Worm (Caenorhabditis elegans) whole organism, L4 larva: ENCODE data around the gene mvk-1.

Experiments
- D1046.2 ChIP-seq: fragments of 200-800 bp; sonication (Bioruptor generic); IDR thresholded peaks from 2 replicates; pipeline ENCODE4 v1.3.6; 2022; ENCODE audit warnings: missing genetic modification characterization, missing compliant biosample characterization
- F26F4.8 ChIP-seq: fragments of 200-800 bp; sonication (Bioruptor generic); conservative IDR thresholded peaks from 2 replicates; pipeline ENCODE4 v1.3.6; 2022; ENCODE audit warnings: missing genetic modification characterization, missing compliant biosample characterization
- F44E2.7 ChIP-seq: fragments of 200-800 bp; sonication (Bioruptor generic); IDR thresholded peaks from 2 replicates; pipeline ENCODE4 v2.1.2; 2022; ENCODE audit warnings: missing genetic modification characterization, missing compliant biosample characterization
- F49E8.2 ChIP-seq: sonication (generic microtip); optimal IDR thresholded peaks from 2 replicates; lab custom pipeline; 2016; ENCODE audit warnings: missing compliant biosample characterization, mild to moderate bottlenecking, missing genetic modification characterization, borderline replicate concordance
- T20F7.1 ChIP-seq: fragments of 200-800 bp; sonication (Bioruptor generic); optimal IDR thresholded peaks from 2 replicates; lab custom pipeline; 2018; ENCODE audit warnings: mild to moderate bottlenecking, missing genetic modification characterization, missing compliant biosample characterization
- Y105C5A.15 ChIP-seq: fragments of 200-800 bp; sonication (Bioruptor generic); IDR thresholded peaks from 2 replicates; pipeline ENCODE4 v1.3.6; 2022; ENCODE audit warnings: missing genetic modification characterization, missing compliant biosample characterization
- Y5F2A.4 ChIP-seq: fragments of 200-800 bp; sonication (Bioruptor generic); optimal IDR thresholded peaks from 2 replicates; lab custom pipeline; 2018; ENCODE audit warnings: mild to moderate bottlenecking, missing genetic modification characterization, missing compliant biosample characterization
- Y75B8A.6 ChIP-seq: fragments of 200-800 bp; sonication (Bioruptor generic); IDR thresholded peaks from 2 replicates; pipeline ENCODE4 v1.3.6; 2022; ENCODE audit warnings: missing genetic modification reagents, missing genetic modification characterization, missing compliant biosample characterization
- ZK546.5 ChIP-seq, 2 experiments: sonication (generic microtip); optimal IDR thresholded peaks; 2 replicates each; lab custom pipeline; 2017; ENCODE audit warnings: missing biosample characterization in 2 of 2, missing genetic modification characterization in 2 of 2
- aha-1 ChIP-seq: fragments of 150-350 bp; peaks from one replicate; lab custom pipeline; 2014; ENCODE audit warnings: missing biosample characterization, missing genetic modification characterization
- ceh-20 ChIP-seq: fragments of 200-800 bp; sonication (Bioruptor generic); IDR thresholded peaks from 2 replicates; pipeline ENCODE4 v1.3.6; 2022; ENCODE audit warnings: missing genetic modification reagents, missing genetic modification characterization, missing compliant biosample characterization
- ceh-28 ChIP-seq: fragments of 150-350 bp; optimal IDR thresholded peaks from 2 replicates; lab custom pipeline; 2014; ENCODE audit warnings: missing biosample characterization, missing genetic modification reagents, missing genetic modification characterization
- ceh-32 ChIP-seq: sonication (generic microtip); optimal IDR thresholded peaks from 2 replicates; lab custom pipeline; 2016; ENCODE audit warnings: mild to moderate bottlenecking, missing genetic modification characterization, missing compliant biosample characterization; ENCODE audit not compliant: poor library complexity
- ceh-44 ChIP-seq: fragments of 200-800 bp; sonication (Bioruptor generic); IDR thresholded peaks from 2 replicates; pipeline ENCODE4 v1.3.6; 2022; ENCODE audit warnings: missing genetic modification reagents, missing genetic modification characterization, missing compliant biosample characterization
- ceh-62 ChIP-seq: sonication (generic microtip); optimal IDR thresholded peaks from 2 replicates; lab custom pipeline; 2017; ENCODE audit warnings: missing biosample characterization, missing genetic modification characterization
- ces-1 ChIP-seq: fragments of 150-350 bp; sonication (generic microtip); optimal IDR thresholded peaks from 4 replicates; lab custom pipeline; 2014; ENCODE audit warnings: missing biosample characterization, missing genetic modification reagents, missing genetic modification characterization
- daf-16 ChIP-seq, 3 experiments: sonication (generic microtip); optimal IDR thresholded peaks; 2 replicates each; lab custom pipeline; 2016 to 2017; ENCODE audit warnings: missing genetic modification characterization in 3 of 3, missing genetic modification reagents in 3 of 3, mild to moderate bottlenecking in 2 of 3, missing compliant biosample characterization in 2 of 3, missing biosample characterization in 1 of 3, moderate library complexity in 1 of 3
- dmd-6 ChIP-seq: fragments of 200-800 bp; sonication (Bioruptor generic); IDR thresholded peaks from 2 replicates; pipeline ENCODE4 v1.3.6; 2022; ENCODE audit warnings: missing genetic modification reagents, missing genetic modification characterization, missing compliant biosample characterization
- dmd-8 ChIP-seq: fragments of 200-800 bp; sonication (Bioruptor generic); IDR thresholded peaks from 2 replicates; pipeline ENCODE4 v1.3.6; 2022; ENCODE audit warnings: missing genetic modification characterization, missing compliant biosample characterization
- dve-1 ChIP-seq: sonication (generic microtip); optimal IDR thresholded peaks from 2 replicates; lab custom pipeline; 2017; ENCODE audit warnings: antibody characterized with exemption, mild to moderate bottlenecking, missing genetic modification characterization, missing compliant biosample characterization; ENCODE audit not compliant: insufficient read depth
- egl-43 ChIP-seq: fragments of 200-800 bp; sonication (Bioruptor generic); IDR thresholded peaks from 2 replicates; pipeline ENCODE4 v1.3.6; 2022; ENCODE audit warnings: missing genetic modification reagents, missing genetic modification characterization, missing compliant biosample characterization
- fkh-10 ChIP-seq: fragments of 150-350 bp; optimal IDR thresholded peaks from 2 replicates; lab custom pipeline; 2014; ENCODE audit warnings: missing biosample characterization, missing genetic modification reagents, missing genetic modification characterization
- fos-1 ChIP-seq: fragments of 150-350 bp; optimal IDR thresholded peaks from 2 replicates; lab custom pipeline; 2014; ENCODE audit warnings: missing biosample characterization, missing genetic modification characterization
- hlh-11 ChIP-seq: fragments of 200-800 bp; sonication (Bioruptor generic); optimal IDR thresholded peaks from 2 replicates; lab custom pipeline; 2018; ENCODE audit warnings: mild to moderate bottlenecking, missing genetic modification characterization, missing compliant biosample characterization
- lim-7 ChIP-seq: fragments of 200-800 bp; sonication (Bioruptor generic); IDR thresholded peaks from 2 replicates; pipeline ENCODE4 v1.3.6; 2022; ENCODE audit warnings: missing genetic modification characterization, missing compliant biosample characterization
- lin-15B ChIP-seq: fragments of 150-350 bp; sonication (generic microtip); optimal IDR thresholded peaks from 3 replicates; lab custom pipeline; 2014; ENCODE audit warnings: missing biosample characterization, missing genetic modification characterization
- lir-3 ChIP-seq: sonication (generic microtip); optimal IDR thresholded peaks from 2 replicates; lab custom pipeline; 2016; ENCODE audit warnings: mild to moderate bottlenecking, missing genetic modification characterization, missing compliant biosample characterization
- lsy-2 ChIP-seq, 2 experiments: fragments of 150-350 bp in 1 of 2; sonication (generic microtip) in 1 of 2; optimal IDR thresholded peaks; 2 replicates each; lab custom pipeline; 2014 to 2017; ENCODE audit warnings: missing biosample characterization in 2 of 2, missing genetic modification characterization in 2 of 2
- madf-9 ChIP-seq: fragments of 200-800 bp; sonication (Bioruptor generic); conservative IDR thresholded peaks from 2 replicates; pipeline ENCODE4 v1.3.6; 2022; ENCODE audit warnings: missing genetic modification reagents, missing genetic modification characterization, missing compliant biosample characterization
- mdl-1 ChIP-seq, 2 experiments: fragments of 150-350 bp in 1 of 2; sonication (generic microtip) in 1 of 2; optimal IDR thresholded peaks; 2 replicates each; lab custom pipeline; 2014 to 2017; ENCODE audit warnings: missing biosample characterization in 2 of 2, missing genetic modification characterization in 2 of 2
- mes-2 ChIP-seq: sonication (generic microtip); optimal IDR thresholded peaks from 2 replicates; lab custom pipeline; 2016; ENCODE audit warnings: missing genotype, mild to moderate bottlenecking, missing genetic modification characterization, missing compliant biosample characterization; ENCODE audit not compliant: poor library complexity, severe bottlenecking
- mxl-3 ChIP-seq: fragments of 200-800 bp; sonication (Bioruptor generic); optimal IDR thresholded peaks from 2 replicates; lab custom pipeline; 2018; ENCODE audit warnings: mild to moderate bottlenecking, missing genetic modification characterization, missing compliant biosample characterization
- nhr-10 ChIP-seq: fragments of 150-350 bp; optimal IDR thresholded peaks from 2 replicates; lab custom pipeline; 2014; ENCODE audit warnings: missing biosample characterization, missing genetic modification characterization
- nhr-42 ChIP-seq: fragments of 200-800 bp; sonication (Bioruptor generic); IDR thresholded peaks from 2 replicates; pipeline ENCODE4 v1.3.6; 2022; ENCODE audit warnings: missing genetic modification characterization, missing compliant biosample characterization
- nhr-77 ChIP-seq: fragments of 150-350 bp; optimal IDR thresholded peaks from 2 replicates; lab custom pipeline; 2014; ENCODE audit warnings: missing biosample characterization, missing genetic modification characterization
- pha-4 ChIP-seq, 2 experiments: fragments of 150-350 bp in 1 of 2; fragments of 200-800 bp in 1 of 2; sonication (Bioruptor generic) in 1 of 2; IDR thresholded peaks in 1 of 2; optimal IDR thresholded peaks in 1 of 2; 2 replicates each; pipeline versions ENCODE4 v1.3.6 to Lab custom; 2014 to 2022; ENCODE audit warnings: missing genetic modification characterization in 2 of 2, missing genetic modification reagents in 2 of 2, missing biosample characterization in 1 of 2, missing compliant biosample characterization in 1 of 2
- spr-1 ChIP-seq: sonication (generic microtip); optimal IDR thresholded peaks from 2 replicates; lab custom pipeline; 2016; ENCODE audit warnings: mild to moderate bottlenecking, missing genetic modification characterization, missing compliant biosample characterization
- tra-1 ChIP-seq: fragments of 200-800 bp; sonication (Bioruptor generic); IDR thresholded peaks from 2 replicates; pipeline ENCODE4 v1.3.6; 2022; ENCODE audit warnings: missing genetic modification reagents, missing genetic modification characterization, missing compliant biosample characterization
- unc-39 ChIP-seq: sonication (generic microtip); optimal IDR thresholded peaks from 2 replicates; lab custom pipeline; 2017; ENCODE audit warnings: missing biosample characterization, missing genetic modification characterization
- unc-62 ChIP-seq, 3 experiments: fragments of 150-350 bp in 1 of 3; sonication (generic microtip); optimal IDR thresholded peaks in 2 of 3; peaks in 1 of 3; 1 replicate in 1 of 3; 2 replicates in 2 of 3; lab custom pipeline; 2014 to 2017; ENCODE audit warnings: missing biosample characterization in 3 of 3, missing genetic modification characterization in 3 of 3, missing genetic modification reagents in 3 of 3, missing genotype in 1 of 3
- vab-7 ChIP-seq: fragments of 200-800 bp; sonication (Bioruptor generic); IDR thresholded peaks from 2 replicates; pipeline ENCODE4 v1.3.6; 2022; ENCODE audit warnings: missing genetic modification reagents, missing genetic modification characterization, missing compliant biosample characterization
- zag-1 ChIP-seq: fragments of 150-350 bp; optimal IDR thresholded peaks from 2 replicates; lab custom pipeline; 2014; ENCODE audit warnings: missing biosample characterization, missing genetic modification characterization
- zfp-2 ChIP-seq: sonication (generic microtip); optimal IDR thresholded peaks from 2 replicates; lab custom pipeline; 2016; ENCODE audit warnings: mild to moderate bottlenecking, missing genetic modification characterization, missing compliant biosample characterization
- ztf-11 ChIP-seq: fragments of 150-350 bp; optimal IDR thresholded peaks from 2 replicates; lab custom pipeline; 2014; ENCODE audit warnings: missing biosample characterization, missing genetic modification characterization

The mvk-1 gene

ce11 chrIII:6141532-6141931 lies 5.5 kb upstream of the mvk-1 start:
- TF ChIP-seq nhr-77 (tag; lab: Kevin White, UChicago) (no peak), mxl-3 (no peak), vab-7 (GFP tag; lab: Robert Waterston, UW) (no peak), fkh-10 (GFP tag; lab: Kevin White, UChicago) (peak; percentile 48), fos-1 (tag; lab: Kevin White, UChicago) (no peak), lin-15B (tag; lab: Kevin White, UChicago) (no peak), unc-62 (GFP tag; optimal IDR thresholded peaks at IDR 0.05 in 1 of 2; lab: Kevin White, UChicago) (peak in 1 of 2 experiments; percentile 2), unc-62 (tag; optimal IDR thresholded peaks at IDR 0.05; lab: Kevin White, UChicago) (no peak), Y105C5A.15 (no peak), nhr-42 (GFP tag; lab: Robert Waterston, UW) (no peak), dve-1 (no peak), ceh-20 (GFP tag; lab: Robert Waterston, UW) (peak; percentile 37; the same call in 1 of the 2 replicates), pha-4 (GFP tag; IDR thresholded peaks at IDR 0.05; lab: Robert Waterston, UW) (0 out of 2 replicates have a peak, but pooled peaks have one; percentile 10), pha-4 (tag; optimal IDR thresholded peaks at IDR 0.05; lab: Kevin White, UChicago) (no peak), Y75B8A.6 (GFP tag; lab: Robert Waterston, UW) (no peak), F26F4.8 (GFP tag; lab: Robert Waterston, UW) (no peak), aha-1 (tag; lab: Kevin White, UChicago) (peak; percentile 99), lsy-2 (tag; optimal IDR thresholded peaks at IDR 0.05; lab: Kevin White, UChicago) (peak in 1 of 2 experiments; percentile 33)

- TF ChIP-seq unc-39 (tag; lab: Kevin White, UChicago) (no peak), daf-16 (GFP tag; optimal IDR thresholded peaks at IDR 0.05; lab: Kevin White, UChicago) (no peak), daf-16 (tag; optimal IDR thresholded peaks at IDR 0.05; lab: Kevin White, UChicago) (no peak), mxl-3 (no peak), D1046.2 (GFP tag; lab: Robert Waterston, UW) (no peak), ztf-11 (tag; lab: Kevin White, UChicago) (no peak), zfp-2 (tag; lab: Kevin White, UChicago) (no peak), egl-43 (GFP tag; lab: Robert Waterston, UW) (no peak), ZK546.5 (tag; optimal IDR thresholded peaks at IDR 0.05; lab: Kevin White, UChicago) (no peak), ceh-62 (tag; lab: Kevin White, UChicago) (no peak), ceh-28 (no peak), spr-1 (tag; lab: Kevin White, UChicago) (no peak), ces-1 (GFP tag; lab: Kevin White, UChicago) (no peak), Y5F2A.4 (GFP tag; lab: Kevin White, UChicago) (no peak)
Measured at ce11 chrIII:6140818-6141217, 4.7 kb upstream of the mvk-1 start.

- TF ChIP-seq dmd-8 (GFP tag; lab: Robert Waterston, UW): no peak
- no peak for TF ChIP-seq ceh-32 (tag; lab: Kevin White, UChicago)
- no peak for TF ChIP-seq lir-3 (tag; lab: Kevin White, UChicago)
- no peak for TF ChIP-seq zag-1
- TF ChIP-seq nhr-10 (tag; lab: Kevin White, UChicago): no peak
- no peak for TF ChIP-seq ceh-44 (GFP tag; lab: Robert Waterston, UW)
- TF ChIP-seq tra-1: 0 out of 2 replicates have a peak, but pooled peaks have one; percentile 13
- peak; percentile 8 for TF ChIP-seq ces-1 (GFP tag; lab: Kevin White, UChicago)
- no peak for TF ChIP-seq dve-1
- TF ChIP-seq Y75B8A.6 (GFP tag; lab: Robert Waterston, UW): no peak
- no peak for TF ChIP-seq F49E8.2 (tag; lab: Kevin White, UChicago)
- TF ChIP-seq mes-2 (tag; lab: Kevin White, UChicago): peak; percentile 28
- TF ChIP-seq madf-9 (GFP tag; lab: Robert Waterston, UW): no peak
- TF ChIP-seq dmd-6: 0 out of 2 replicates have a peak, but pooled peaks have one; percentile 6
- no peak for TF ChIP-seq lim-7 (GFP tag; lab: Robert Waterston, UW)
- TF ChIP-seq hlh-11 (tag; lab: Kevin White, UChicago): peak; percentile 8
- no peak for TF ChIP-seq F26F4.8 (GFP tag; lab: Robert Waterston, UW)
- no peak for TF ChIP-seq nhr-77 (tag; lab: Kevin White, UChicago)
- peak; percentile 16 for TF ChIP-seq fkh-10 (GFP tag; lab: Kevin White, UChicago)
- no peak for TF ChIP-seq T20F7.1
- TF ChIP-seq Y5F2A.4 (GFP tag; lab: Kevin White, UChicago): no peak
- TF ChIP-seq lsy-2 (tag; optimal IDR thresholded peaks at IDR 0.05; lab: Kevin White, UChicago): peak in 1 of 2 experiments; percentile 11
- 0 out of 2 replicates have a peak, but pooled peaks have one; percentile 45 for TF ChIP-seq egl-43 (GFP tag; lab: Robert Waterston, UW)
- TF ChIP-seq mdl-1 (tag; optimal IDR thresholded peaks at IDR 0.05; lab: Kevin White, UChicago): no peak
- no peak for TF ChIP-seq F44E2.7
Measured at ce11 chrIII:6139932-6140612, 4.0 kb upstream of the mvk-1 start.
